Fruit fly (Drosophila melanogaster) whole organism, adult: Measurements from ENCODE around the gene eIF3d1.

Source experiments
- CG11617 ChIP-seq: fragments of 200-800 bp; sonication (Bioruptor generic); optimal IDR thresholded peaks from 2 replicates; lab custom pipeline; 2017; ENCODE audit warnings: mild to moderate bottlenecking, missing biosample characterization, missing genetic modification reagents, missing genetic modification characterization
- CG12768 ChIP-seq: fragments of 200-800 bp; sonication (Bioruptor generic); optimal IDR thresholded peaks from 2 replicates; lab custom pipeline; 2017; ENCODE audit warnings: missing biosample characterization, missing genetic modification characterization, mild to moderate bottlenecking, moderate library complexity, missing genetic modification reagents
- CG14711 ChIP-seq: fragments of 200-800 bp; sonication (Bioruptor generic); optimal IDR thresholded peaks from 2 replicates; lab custom pipeline; 2018; ENCODE audit warnings: missing biosample characterization, mild to moderate bottlenecking, missing genetic modification characterization, moderate library complexity
- CG1620 ChIP-seq: fragments of 200-800 bp; sonication (Bioruptor generic); optimal IDR thresholded peaks from 2 replicates; lab custom pipeline; 2016; ENCODE audit warnings: missing biosample characterization, missing genetic modification characterization
- CG33017 ChIP-seq: fragments of 200-800 bp; sonication (Bioruptor generic); optimal IDR thresholded peaks from 2 replicates; lab custom pipeline; 2018; ENCODE audit warnings: missing biosample characterization, mild to moderate bottlenecking, missing genetic modification characterization, moderate library complexity
- CG5204 ChIP-seq: fragments of 200-800 bp; sonication (Bioruptor generic); optimal IDR thresholded peaks from 2 replicates; lab custom pipeline; 2016; ENCODE audit warnings: missing biosample characterization, missing genetic modification characterization
- CG7045 ChIP-seq: fragments of 200-800 bp; sonication (Bioruptor generic); optimal IDR thresholded peaks from 2 replicates; lab custom pipeline; 2017; ENCODE audit warnings: missing biosample characterization, mild to moderate bottlenecking, missing genetic modification characterization
- CG7101 ChIP-seq: fragments of 200-800 bp; sonication (Bioruptor generic); optimal IDR thresholded peaks from 2 replicates; lab custom pipeline; 2018; ENCODE audit warnings: missing biosample characterization, mild to moderate bottlenecking, missing genetic modification characterization, moderate library complexity
- Clk ChIP-seq: fragments of 200-800 bp; sonication (Bioruptor generic); optimal IDR thresholded peaks from 2 replicates; lab custom pipeline; 2017; ENCODE audit warnings: missing biosample characterization, missing genetic modification characterization
- Crg-1 ChIP-seq: fragments of 200-800 bp; sonication (Bioruptor generic); optimal IDR thresholded peaks from 2 replicates; lab custom pipeline; 2016; ENCODE audit warnings: missing biosample characterization, missing genetic modification characterization
- Hr96 ChIP-seq: fragments of 200-800 bp; sonication (Bioruptor generic); optimal IDR thresholded peaks from 2 replicates; lab custom pipeline; 2016; ENCODE audit warnings: missing biosample characterization, missing genetic modification characterization
- Mnt ChIP-seq: fragments of 200-800 bp; sonication (Bioruptor generic); optimal IDR thresholded peaks from 2 replicates; lab custom pipeline; 2016; ENCODE audit warnings: missing biosample characterization, mild to moderate bottlenecking, missing genetic modification characterization
- bab1 ChIP-seq: fragments of 200-800 bp; sonication (Bioruptor generic); optimal IDR thresholded peaks from 3 replicates; lab custom pipeline; 2019; ENCODE audit warnings: missing biosample characterization, mild to moderate bottlenecking, missing genetic modification characterization, moderate library complexity
- cic ChIP-seq: fragments of 200-800 bp; sonication (Bioruptor generic); optimal IDR thresholded peaks from 2 replicates; lab custom pipeline; 2017; ENCODE audit warnings: missing biosample characterization, mild to moderate bottlenecking, missing genetic modification characterization, moderate library complexity
- cnc ChIP-seq, 2 experiments: fragments of >200 bp; optimal IDR thresholded peaks; 2 replicates each; lab custom pipeline; 2017
- kay ChIP-seq: fragments of 200-800 bp; sonication (Bioruptor generic); peaks from one replicate; lab custom pipeline; 2016; ENCODE audit warnings: missing biosample characterization, missing genetic modification characterization, borderline replicate concordance
- ovo ChIP-seq: fragments of 200-800 bp; sonication (Bioruptor generic); optimal IDR thresholded peaks from 2 replicates; lab custom pipeline; 2016; ENCODE audit warnings: missing biosample characterization, missing genetic modification characterization
- pad ChIP-seq: fragments of 200-800 bp; sonication (Bioruptor generic); optimal IDR thresholded peaks from 3 replicates; lab custom pipeline; 2017; ENCODE audit warnings: missing biosample characterization, missing genetic modification characterization, mild to moderate bottlenecking, moderate library complexity, missing genetic modification reagents
- tj ChIP-seq: fragments of 200-800 bp; sonication (Bioruptor generic); optimal IDR thresholded peaks from 3 replicates; lab custom pipeline; 2017; ENCODE audit warnings: missing biosample characterization, mild to moderate bottlenecking, missing genetic modification characterization, moderate library complexity
- toe ChIP-seq: fragments of 200-800 bp; sonication (Bioruptor generic); optimal IDR thresholded peaks from 2 replicates; lab custom pipeline; 2016; ENCODE audit warnings: missing biosample characterization, missing genetic modification characterization

eIF3d1 gene

dm6 chr3R:23725711-23726349 lies 46.0 kb downstream of the eIF3d1 start:
- TF ChIP-seq CG12768 (GFP tag; lab: Kevin White, UChicago) (peak; percentile 32), ovo (GFP tag; lab: Kevin White, UChicago) (no peak)

- TF ChIP-seq kay (GFP tag; lab: Kevin White, UChicago), result peak; percentile 88
- peak; percentile 22 for TF ChIP-seq pad (GFP tag; lab: Kevin White, UChicago)
- peak; percentile 76 for TF ChIP-seq CG7101 (tag; lab: Kevin White, UChicago)
- TF ChIP-seq toe (GFP tag; lab: Kevin White, UChicago), result peak; percentile 67
- TF ChIP-seq cic, result no peak
- TF ChIP-seq CG33017 (tag; lab: Kevin White, UChicago), result peak; percentile 87
- TF ChIP-seq CG5204 (GFP tag; lab: Kevin White, UChicago), result peak; percentile 66
- TF ChIP-seq CG7045 (GFP tag; lab: Kevin White, UChicago), result peak; percentile 78
- TF ChIP-seq cnc (optimal IDR thresholded peaks at IDR 0.05; lab: Kevin White, UChicago), result no peak
- TF ChIP-seq CG11617, result peak; percentile 69
- no peak for TF ChIP-seq CG1620 (GFP tag; lab: Kevin White, UChicago)
- TF ChIP-seq Hr96 (GFP tag; lab: Kevin White, UChicago), result peak; percentile 4
- peak; percentile 79 for TF ChIP-seq CG14711 (tag; lab: Kevin White, UChicago)
- peak; percentile 25 for TF ChIP-seq Mnt (GFP tag; lab: Kevin White, UChicago)
- no peak for TF ChIP-seq Clk (GFP tag; lab: Kevin White, UChicago)
- no peak for TF ChIP-seq Crg-1 (GFP tag; lab: Kevin White, UChicago)
- TF ChIP-seq CG12768 (GFP tag; lab: Kevin White, UChicago), result peak; percentile 49
- TF ChIP-seq tj (GFP tag; lab: Kevin White, UChicago), result peak; percentile 13
- TF ChIP-seq ovo (GFP tag; lab: Kevin White, UChicago), result no peak
- TF ChIP-seq bab1 (GFP tag; lab: Kevin White, UChicago), result peak; percentile 20
These were observed 46.9 kb downstream of the eIF3d1 start for dm6 chr3R:23726740-23727139.

- TF ChIP-seq CG11617 (no peak), CG1620 (GFP tag; lab: Kevin White, UChicago) (no peak), CG14711 (tag; lab: Kevin White, UChicago) (no peak), cnc (optimal IDR thresholded peaks at IDR 0.05; lab: Kevin White, UChicago) (no peak), Mnt (GFP tag; lab: Kevin White, UChicago) (no peak), cic (no peak), CG12768 (GFP tag; lab: Kevin White, UChicago) (no peak), Hr96 (GFP tag; lab: Kevin White, UChicago) (no peak), ovo (GFP tag; lab: Kevin White, UChicago) (no peak), CG7101 (tag; lab: Kevin White, UChicago) (no peak), CG33017 (tag; lab: Kevin White, UChicago) (no peak), kay (GFP tag; lab: Kevin White, UChicago) (no peak), tj (GFP tag; lab: Kevin White, UChicago) (no peak)
These were observed 47.8 kb downstream of the eIF3d1 start for dm6 chr3R:23727657-23728056.

- no peak for TF ChIP-seq CG14711 (tag; lab: Kevin White, UChicago)
- TF ChIP-seq Hr96 (GFP tag; lab: Kevin White, UChicago), result no peak
- TF ChIP-seq toe (GFP tag; lab: Kevin White, UChicago), result no peak
- no peak for TF ChIP-seq bab1 (GFP tag; lab: Kevin White, UChicago)
- TF ChIP-seq Crg-1 (GFP tag; lab: Kevin White, UChicago), result no peak
- TF ChIP-seq cnc (optimal IDR thresholded peaks at IDR 0.05; lab: Kevin White, UChicago), result no peak
- peak; percentile 62 for TF ChIP-seq Mnt (GFP tag; lab: Kevin White, UChicago)
- no peak for TF ChIP-seq CG1620 (GFP tag; lab: Kevin White, UChicago)
- peak; percentile 96 for TF ChIP-seq kay (GFP tag; lab: Kevin White, UChicago)
- TF ChIP-seq cic, result peak; percentile 85
- no peak for TF ChIP-seq CG11617
- peak; percentile 22 for TF ChIP-seq tj (GFP tag; lab: Kevin White, UChicago)
- TF ChIP-seq CG7045 (GFP tag; lab: Kevin White, UChicago), result no peak
- TF ChIP-seq CG33017 (tag; lab: Kevin White, UChicago), result peak; percentile 53
- peak; percentile 79 for TF ChIP-seq CG12768 (GFP tag; lab: Kevin White, UChicago)
- TF ChIP-seq CG7101 (tag; lab: Kevin White, UChicago), result peak; percentile 26
- peak; percentile 16 for TF ChIP-seq CG5204 (GFP tag; lab: Kevin White, UChicago)
- no peak for TF ChIP-seq pad (GFP tag; lab: Kevin White, UChicago)
- no peak for TF ChIP-seq Clk (GFP tag; lab: Kevin White, UChicago)
- TF ChIP-seq ovo (GFP tag; lab: Kevin White, UChicago), result peak; percentile 24
These were observed 48.2 kb downstream of the eIF3d1 start for dm6 chr3R:23728086-23728485.

dm6 chr3R:23729066-23729465 lies 49.2 kb downstream of the eIF3d1 start:
- peak; percentile 61 for TF ChIP-seq Mnt (GFP tag; lab: Kevin White, UChicago)
- peak; percentile 82 for TF ChIP-seq CG33017 (tag; lab: Kevin White, UChicago)
- TF ChIP-seq bab1 (GFP tag; lab: Kevin White, UChicago), result no peak
- TF ChIP-seq toe (GFP tag; lab: Kevin White, UChicago), result peak; percentile 7
- TF ChIP-seq cnc (optimal IDR thresholded peaks at IDR 0.05; lab: Kevin White, UChicago), result no peak
- no peak for TF ChIP-seq CG5204 (GFP tag; lab: Kevin White, UChicago)
- peak; percentile 77 for TF ChIP-seq CG12768 (GFP tag; lab: Kevin White, UChicago)
- TF ChIP-seq CG7045 (GFP tag; lab: Kevin White, UChicago), result peak; percentile 74
- peak; percentile 91 for TF ChIP-seq cic
- TF ChIP-seq tj (GFP tag; lab: Kevin White, UChicago), result no peak
- TF ChIP-seq pad (GFP tag; lab: Kevin White, UChicago), result peak; percentile 42
- TF ChIP-seq Clk (GFP tag; lab: Kevin White, UChicago), result peak; percentile 23
- no peak for TF ChIP-seq CG1620 (GFP tag; lab: Kevin White, UChicago)
- TF ChIP-seq CG11617, result peak; percentile 37
- TF ChIP-seq CG7101 (tag; lab: Kevin White, UChicago), result peak; percentile 71
- peak; percentile 77 for TF ChIP-seq Crg-1 (GFP tag; lab: Kevin White, UChicago)
- TF ChIP-seq kay (GFP tag; lab: Kevin White, UChicago), result peak; percentile 57
- peak; percentile 65 for TF ChIP-seq ovo (GFP tag; lab: Kevin White, UChicago)
- peak; percentile 37 for TF ChIP-seq CG14711 (tag; lab: Kevin White, UChicago)
- no peak for TF ChIP-seq Hr96 (GFP tag; lab: Kevin White, UChicago)
